Worm (Caenorhabditis elegans) whole organism, midembryonic: ENCODE measurements around the gene Y55F3C.17.

Experiments
- T22C8.4 ChIP-seq: fragments of 200-800 bp; sonication (Bioruptor generic); IDR thresholded peaks from 2 replicates; pipeline ENCODE4 v1.3.6; 2022; ENCODE audit warnings: missing genetic modification characterization, missing compliant biosample characterization
- cog-1 ChIP-seq: sonication (generic microtip); optimal IDR thresholded peaks from 2 replicates; lab custom pipeline; 2016; ENCODE audit warnings: missing genetic modification characterization, missing compliant biosample characterization
- flt-1 ChIP-seq: fragments of 200-800 bp; sonication (Bioruptor generic); IDR thresholded peaks from 2 replicates; pipeline ENCODE4 v1.3.6; 2022; ENCODE audit warnings: missing genetic modification characterization, missing compliant biosample characterization
- klf-2 ChIP-seq: fragments of 200-800 bp; sonication (Bioruptor generic); conservative IDR thresholded peaks from 2 replicates; pipeline ENCODE4 v1.3.6; 2022; ENCODE audit warnings: missing genetic modification reagents, missing genetic modification characterization, missing compliant biosample characterization
- med-1 ChIP-seq: sonication (generic microtip); optimal IDR thresholded peaks from 2 replicates; lab custom pipeline; 2017; ENCODE audit warnings: missing genetic modification characterization, mild to moderate bottlenecking, missing compliant biosample characterization, antibody characterized with exemption, missing genetic modification reagents; ENCODE audit not compliant: insufficient read depth
- ref-1 ChIP-seq: fragments of 200-800 bp; sonication (Bioruptor generic); conservative IDR thresholded peaks from 2 replicates; pipeline ENCODE4 v1.3.6; 2022; ENCODE audit warnings: missing genetic modification reagents, missing genetic modification characterization, missing compliant biosample characterization
- tab-1 ChIP-seq: fragments of 200-800 bp; sonication (Bioruptor generic); IDR thresholded peaks from 2 replicates; pipeline ENCODE4 v1.3.6; 2022; ENCODE audit warnings: missing genetic modification characterization, missing compliant biosample characterization
- ztf-23 ChIP-seq: fragments of 200-800 bp; sonication (Bioruptor generic); IDR thresholded peaks from 2 replicates; pipeline ENCODE4 v1.3.6; 2022; ENCODE audit warnings: missing genetic modification reagents, missing genetic modification characterization, missing compliant biosample characterization
- ztf-29 ChIP-seq: fragments of 200-800 bp; sonication (Bioruptor generic); IDR thresholded peaks from 2 replicates; pipeline ENCODE4 v1.3.6; 2022; ENCODE audit warnings: missing genetic modification reagents, missing genetic modification characterization, missing compliant biosample characterization

The Y55F3C.17 gene

DNA sequence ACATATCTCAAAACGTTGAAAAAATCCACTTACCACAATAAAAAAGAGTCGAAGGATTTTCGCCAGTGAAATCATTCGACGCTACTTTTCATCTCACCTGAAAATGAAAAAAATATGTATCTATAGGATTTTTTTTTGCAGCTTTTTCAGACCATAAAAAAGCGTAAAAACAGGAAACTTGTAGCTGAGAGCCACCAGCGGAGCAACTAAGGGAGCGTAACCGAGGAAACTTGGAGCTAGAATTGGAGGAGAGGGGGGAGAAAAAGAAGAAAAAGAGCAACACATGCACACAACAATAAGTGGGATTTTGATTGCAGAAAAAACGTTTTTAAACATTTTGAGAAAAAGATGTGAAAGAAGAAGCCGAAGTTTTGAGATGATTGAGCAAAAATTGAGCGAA, 9.4 kb upstream of the Y55F3C.17 start, which contains the start of gene cutl-26:
Gene cutl-26 (minus strand): TSS at position 101 of the 400 bp plus-strand sequence.
- TF ChIP-seq med-1 (GFP tag; lab: Kevin White, UChicago) (no peak), flt-1 (GFP tag; lab: Robert Waterston, UW) (no peak), ref-1 (GFP tag; lab: Robert Waterston, UW) (no peak), cog-1 (tag; lab: Kevin White, UChicago) (no peak), T22C8.4 (GFP tag; lab: Robert Waterston, UW) (no peak), ztf-29 (GFP tag; lab: Robert Waterston, UW) (no peak), tab-1 (GFP tag; lab: Robert Waterston, UW) (no peak), ztf-23 (GFP tag; lab: Robert Waterston, UW) (no peak), klf-2 (GFP tag; lab: Robert Waterston, UW) (no peak)

DNA sequence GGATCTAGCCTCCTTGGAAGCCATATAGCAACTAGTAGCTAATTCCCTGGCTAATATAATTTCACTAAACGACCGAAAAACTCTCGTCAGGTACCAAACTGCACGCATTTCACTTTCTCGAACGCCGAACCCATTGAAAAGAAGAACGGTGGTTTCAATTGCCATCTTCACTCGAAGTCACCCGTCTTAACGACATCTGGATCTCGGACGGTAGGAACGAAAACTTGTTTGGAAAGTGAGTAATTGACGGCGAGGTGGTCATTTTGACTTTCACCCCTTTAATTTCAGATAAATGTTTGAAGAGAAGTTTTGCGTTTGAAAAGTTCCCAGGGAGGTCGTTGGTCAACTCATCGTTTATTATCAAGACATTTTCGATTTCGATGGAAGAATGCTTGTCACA, 13.5 kb downstream of the Y55F3C.17 start:
- TF ChIP-seq ztf-29 (GFP tag; lab: Robert Waterston, UW) (no peak), med-1 (GFP tag; lab: Kevin White, UChicago) (no peak), ref-1 (GFP tag; lab: Robert Waterston, UW) (no peak), ztf-23 (GFP tag; lab: Robert Waterston, UW) (no peak), cog-1 (tag; lab: Kevin White, UChicago) (no peak), flt-1 (GFP tag; lab: Robert Waterston, UW) (no peak)

DNA sequence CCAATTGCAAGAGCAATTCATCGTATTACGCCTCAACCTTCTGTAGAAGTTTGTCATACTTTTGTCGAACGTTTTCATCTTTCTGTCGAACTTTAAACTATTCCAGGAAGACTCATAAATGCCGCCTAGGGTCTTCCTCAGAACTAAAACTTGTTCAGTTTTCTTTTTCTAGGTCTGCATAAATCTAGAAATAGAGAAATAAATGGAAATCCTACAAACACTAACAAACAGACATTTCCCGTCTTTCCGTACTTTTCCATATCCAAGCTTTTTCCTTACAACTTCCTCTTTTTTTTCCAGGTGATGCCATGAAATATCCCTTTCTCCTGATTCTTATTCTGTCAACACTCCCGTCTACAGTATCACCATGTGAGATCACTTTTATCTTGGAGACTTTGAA, 14.0 kb downstream of the Y55F3C.17 start, which contains the start of gene cutl-28:
Gene cutl-28 (plus strand): TSS at position 301 of the 400 bp plus-strand sequence.
- TF ChIP-seq cog-1 (tag; lab: Kevin White, UChicago) (no peak), tab-1 (GFP tag; lab: Robert Waterston, UW) (no peak), ztf-23 (GFP tag; lab: Robert Waterston, UW) (no peak), ref-1 (GFP tag; lab: Robert Waterston, UW) (no peak), ztf-29 (GFP tag; lab: Robert Waterston, UW) (no peak), klf-2 (GFP tag; lab: Robert Waterston, UW) (no peak), med-1 (GFP tag; lab: Kevin White, UChicago) (no peak), flt-1 (GFP tag; lab: Robert Waterston, UW) (no peak), T22C8.4 (GFP tag; lab: Robert Waterston, UW) (no peak)

DNA sequence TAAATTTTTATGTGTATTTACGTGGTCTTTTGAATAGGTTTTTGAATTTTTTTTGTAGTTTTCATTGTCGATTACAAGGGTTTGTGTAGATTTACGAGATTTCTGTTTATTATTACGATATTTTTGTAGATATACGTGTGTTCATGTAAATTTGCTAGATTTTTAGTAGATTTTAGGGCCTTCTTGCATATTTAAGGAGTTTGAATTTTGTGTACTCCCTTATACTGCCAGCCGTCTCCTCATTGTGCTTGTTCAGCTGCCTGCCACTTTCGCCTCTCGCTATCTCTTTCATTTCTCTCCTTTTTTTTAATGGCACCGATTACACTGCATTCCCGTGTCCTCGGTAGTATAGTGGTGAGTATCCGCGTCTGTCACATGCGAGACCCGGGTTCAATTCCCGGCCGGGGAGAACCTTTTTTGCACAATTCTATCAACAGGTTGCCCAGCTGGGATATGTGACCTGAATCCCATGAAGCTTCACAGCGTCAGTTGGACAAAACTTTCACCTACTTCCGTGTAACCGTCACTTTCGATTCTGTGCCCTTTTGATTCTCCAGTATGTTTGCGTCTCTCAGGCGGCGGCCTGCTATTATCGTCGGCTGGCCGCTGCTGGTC, 15.4 kb downstream of the Y55F3C.17 start:
- TF ChIP-seq ref-1 (GFP tag; lab: Robert Waterston, UW) (peak; percentile 75), ztf-29 (GFP tag; lab: Robert Waterston, UW) (peak; percentile 79), flt-1 (GFP tag; lab: Robert Waterston, UW) (peak; percentile 94), tab-1 (GFP tag; lab: Robert Waterston, UW) (peak; percentile 86), ztf-23 (GFP tag; lab: Robert Waterston, UW) (peak; percentile 89), med-1 (GFP tag; lab: Kevin White, UChicago) (peak; percentile 53), cog-1 (tag; lab: Kevin White, UChicago) (peak; percentile 40), T22C8.4 (GFP tag; lab: Robert Waterston, UW) (peak; percentile 79), klf-2 (GFP tag; lab: Robert Waterston, UW) (peak; percentile 88)

DNA sequence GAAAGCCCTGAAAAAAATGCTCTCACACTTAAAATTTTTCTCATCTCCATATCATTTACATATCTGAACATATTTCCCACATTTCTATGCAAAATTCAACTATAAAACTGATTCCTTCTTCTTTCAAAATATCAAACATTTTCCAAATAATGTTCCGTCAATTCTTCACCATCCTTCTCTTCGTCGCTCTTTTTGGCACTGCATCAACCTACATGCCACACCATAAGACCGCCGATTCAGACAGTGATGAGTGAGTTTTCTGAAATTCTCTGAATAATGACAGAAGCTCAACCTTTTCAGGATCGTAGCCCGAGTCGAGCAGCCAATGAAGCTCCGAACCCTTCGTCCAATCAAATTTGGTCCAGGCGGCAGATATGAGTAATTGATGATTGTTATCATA, 21.9 kb downstream of the Y55F3C.17 start, which contains the start of gene K11H12.5:
Gene K11H12.5 (plus strand): TSS at position 301 of the 400 bp plus-strand sequence.
- TF ChIP-seq flt-1 (GFP tag; lab: Robert Waterston, UW) (no peak), ztf-29 (GFP tag; lab: Robert Waterston, UW) (no peak), med-1 (GFP tag; lab: Kevin White, UChicago) (no peak), tab-1 (GFP tag; lab: Robert Waterston, UW) (no peak), T22C8.4 (GFP tag; lab: Robert Waterston, UW) (no peak), cog-1 (tag; lab: Kevin White, UChicago) (no peak), ztf-23 (GFP tag; lab: Robert Waterston, UW) (no peak), ref-1 (GFP tag; lab: Robert Waterston, UW) (no peak), klf-2 (GFP tag; lab: Robert Waterston, UW) (no peak)

DNA sequence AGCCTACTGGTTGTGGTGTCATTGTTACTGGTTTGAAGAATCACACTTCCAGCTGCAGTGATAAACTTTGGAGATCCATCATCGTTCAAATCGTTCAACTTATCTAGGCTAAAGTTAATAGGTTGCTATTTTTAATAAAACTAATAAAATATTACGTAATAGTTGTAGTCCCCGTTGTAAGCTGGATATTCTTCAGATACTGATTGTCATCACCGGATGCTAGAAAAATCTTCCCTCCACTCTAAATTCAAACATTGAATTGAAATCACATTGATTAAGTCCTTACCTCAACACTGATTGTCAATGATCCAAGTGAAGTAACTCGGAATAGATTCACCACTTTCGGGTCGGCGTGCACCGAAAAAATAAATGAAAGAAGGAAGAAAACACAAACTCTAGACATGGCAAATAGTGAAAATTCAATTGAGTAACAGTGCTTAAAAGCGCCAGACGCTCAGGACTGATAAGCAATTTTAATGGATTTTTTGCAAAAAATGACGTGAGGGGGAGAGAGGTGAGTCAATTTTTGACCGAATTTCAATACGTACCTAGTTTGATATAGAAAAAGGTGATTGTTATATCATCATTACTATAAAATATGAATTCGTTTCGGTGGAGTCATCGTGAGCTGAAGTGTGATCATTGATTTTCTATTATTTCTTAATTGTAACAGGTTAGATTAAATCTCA, 22.6 kb downstream of the Y55F3C.17 start, which contains the start of the genes K11H12.4 and K11H12.10:
Gene K11H12.4 (minus strand): TSS at position 413 of the 689 bp plus-strand sequence.
Gene K11H12.10 (plus strand): TSS at position 605 of the 689 bp plus-strand sequence.
- TF ChIP-seq ref-1 (GFP tag; lab: Robert Waterston, UW): no peak
- TF ChIP-seq ztf-23 (GFP tag; lab: Robert Waterston, UW): no peak
- TF ChIP-seq ztf-29 (GFP tag; lab: Robert Waterston, UW): no peak
- no peak for TF ChIP-seq flt-1 (GFP tag; lab: Robert Waterston, UW)
- TF ChIP-seq cog-1 (tag; lab: Kevin White, UChicago): no peak
- TF ChIP-seq tab-1 (GFP tag; lab: Robert Waterston, UW): no peak
- no peak for TF ChIP-seq med-1 (GFP tag; lab: Kevin White, UChicago)
- TF ChIP-seq T22C8.4 (GFP tag; lab: Robert Waterston, UW): no peak
- TF ChIP-seq klf-2 (GFP tag; lab: Robert Waterston, UW): no peak

DNA sequence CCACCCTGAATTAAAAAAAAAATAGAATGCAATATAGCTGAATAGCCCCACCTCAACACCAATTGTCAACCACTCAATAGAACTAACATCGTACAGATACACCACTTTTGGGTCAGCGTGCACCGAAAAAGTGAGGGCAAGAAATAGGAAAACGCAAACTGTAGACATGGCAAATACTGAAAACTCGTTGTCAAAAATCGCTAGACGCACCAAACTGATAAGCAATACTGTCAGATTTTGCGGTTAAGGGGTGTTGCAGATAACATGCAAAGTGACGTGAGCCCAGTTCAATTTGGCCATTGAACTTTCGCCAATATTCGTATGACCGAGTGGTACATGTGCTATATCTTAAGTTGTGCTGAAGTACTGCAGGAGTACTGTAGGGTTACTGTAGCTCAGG, 24.9 kb downstream of the Y55F3C.17 start, which contains the start of gene K11H12.3:
Gene K11H12.3 (minus strand): TSS at position 168 of the 400 bp plus-strand sequence.
- TF ChIP-seq cog-1 (tag; lab: Kevin White, UChicago): no peak
- TF ChIP-seq flt-1 (GFP tag; lab: Robert Waterston, UW): no peak
- TF ChIP-seq tab-1 (GFP tag; lab: Robert Waterston, UW): no peak
- no peak for TF ChIP-seq ztf-23 (GFP tag; lab: Robert Waterston, UW)
- no peak for TF ChIP-seq T22C8.4 (GFP tag; lab: Robert Waterston, UW)
- TF ChIP-seq ref-1 (GFP tag; lab: Robert Waterston, UW): no peak
- no peak for TF ChIP-seq med-1 (GFP tag; lab: Kevin White, UChicago)
- TF ChIP-seq ztf-29 (GFP tag; lab: Robert Waterston, UW): no peak

DNA sequence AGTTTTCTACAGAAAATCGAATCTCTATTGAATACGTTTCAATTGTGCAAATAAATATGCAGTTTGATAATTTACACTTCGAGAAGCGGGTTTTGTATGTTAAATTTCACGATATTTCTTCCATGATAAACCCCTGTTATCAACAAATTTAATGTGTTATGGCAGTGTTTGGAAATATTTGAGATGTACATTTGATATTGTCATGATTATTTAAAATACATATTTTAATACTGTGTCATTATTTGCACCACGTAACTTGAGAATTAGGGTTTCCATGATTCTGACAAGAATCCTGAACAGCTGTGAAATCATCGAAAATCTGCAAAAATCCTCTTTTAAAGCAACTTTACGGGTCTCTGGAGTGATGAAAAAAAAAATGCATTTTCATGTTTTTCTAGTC, 27.7 kb downstream of the Y55F3C.17 start, which contains the start of gene K11H12.11:
Gene K11H12.11 (minus strand): TSS at position 101 of the 400 bp plus-strand sequence.
- TF ChIP-seq med-1 (GFP tag; lab: Kevin White, UChicago): no peak
- no peak for TF ChIP-seq ref-1 (GFP tag; lab: Robert Waterston, UW)
- no peak for TF ChIP-seq ztf-29 (GFP tag; lab: Robert Waterston, UW)
- TF ChIP-seq klf-2 (GFP tag; lab: Robert Waterston, UW): no peak
- TF ChIP-seq flt-1 (GFP tag; lab: Robert Waterston, UW): no peak
- no peak for TF ChIP-seq tab-1 (GFP tag; lab: Robert Waterston, UW)
- no peak for TF ChIP-seq ztf-23 (GFP tag; lab: Robert Waterston, UW)
- TF ChIP-seq cog-1 (tag; lab: Kevin White, UChicago): no peak
- no peak for TF ChIP-seq T22C8.4 (GFP tag; lab: Robert Waterston, UW)
